Fruit fly (Drosophila melanogaster): ENCODE results near the gene STUB1.

DNA sequence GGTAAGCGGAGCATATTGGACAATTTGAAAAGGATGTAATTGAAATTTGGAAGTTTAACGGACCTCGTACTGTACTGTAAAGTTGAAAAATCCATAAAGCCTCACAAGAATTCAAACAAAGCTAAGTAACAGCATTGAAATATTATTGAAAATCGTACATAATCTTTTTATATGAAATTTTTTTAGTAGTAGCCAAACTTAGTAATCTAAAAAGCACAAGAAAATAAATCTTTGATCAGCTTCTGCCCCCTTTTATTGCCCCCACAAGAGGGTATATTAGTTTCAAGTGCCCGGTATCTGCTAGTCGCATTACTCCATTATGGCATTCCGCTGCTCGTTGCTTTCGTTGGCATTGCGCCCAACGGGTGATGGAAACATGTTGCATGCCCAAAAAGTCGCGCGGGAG is 29.5 kb downstream of the STUB1 start:
- no peak for TF ChIP-seq insv (optimal IDR thresholded peaks at IDR 0.05)
- no peak for TF ChIP-seq psq (optimal IDR thresholded peaks at IDR 0.05)
- TF ChIP-seq Myc (optimal IDR thresholded peaks at IDR 0.05) = no peak

Data from Kc167 (cell line).